Worm (Caenorhabditis elegans): ENCODE results near the gene arrd-8.

DNA sequence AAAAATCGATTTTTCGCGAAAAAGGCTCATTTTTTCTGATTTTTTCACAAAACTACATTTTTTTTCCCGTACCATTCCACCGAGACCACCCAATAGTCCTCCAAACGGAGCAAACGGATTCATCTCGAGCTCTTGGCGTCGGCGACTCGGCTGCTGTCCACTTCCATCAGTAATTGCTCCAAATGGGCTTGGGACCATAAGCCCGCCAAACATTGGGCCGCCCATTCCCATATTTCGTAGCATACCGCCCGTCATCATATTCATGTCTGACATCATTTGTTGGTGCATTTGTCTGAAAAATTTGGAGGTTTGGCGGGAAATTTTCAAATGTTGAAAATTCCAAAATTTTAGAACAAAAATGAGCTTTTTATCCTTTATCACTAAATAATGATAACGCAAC is 33.8 kb downstream of the arrd-8 start:
- TF ChIP-seq him-1 (tag; optimal IDR thresholded peaks at IDR 0.05), result no peak
- no peak for TF ChIP-seq dao-5 (tag; optimal IDR thresholded peaks at IDR 0.05)
- TF ChIP-seq W03F9.2 (tag; optimal IDR thresholded peaks at IDR 0.05), result no peak

All from whole organism, L4/young adult.